Worm (Caenorhabditis elegans): ENCODE results near the gene K09G1.1.

The K09G1.1 gene

ce11 chrV:9625122-9625521 is 41.8 kb downstream of the K09G1.1 start, which contains the start of gene idpc-4:
Gene idpc-4, plus strand, starts transcription at chrV:9625422.
- TF ChIP-seq M03D4.4 (tag; optimal IDR thresholded peaks at IDR 0.05), result no peak
- TF ChIP-seq cnd-1 (tag; optimal IDR thresholded peaks at IDR 0.05), result no peak
- no peak for TF ChIP-seq drap-1 (GFP tag; optimal IDR thresholded peaks at IDR 0.05)
- no peak for TF ChIP-seq elt-3 (tag; optimal IDR thresholded peaks at IDR 0.05)
- no peak for TF ChIP-seq nhr-12 (tag; optimal IDR thresholded peaks at IDR 0.05)
- TF ChIP-seq mab-5 (tag; optimal IDR thresholded peaks at IDR 0.05), result no peak
- TF ChIP-seq nhr-28 (tag; optimal IDR thresholded peaks at IDR 0.05), result no peak
- TF ChIP-seq lin-13 (tag; optimal IDR thresholded peaks at IDR 0.05), result no peak
- no peak for TF ChIP-seq ceh-43 (GFP tag; optimal IDR thresholded peaks at IDR 0.05)
- TF ChIP-seq unc-120 (tag; optimal IDR thresholded peaks at IDR 0.05; ENCODE audit: poor library complexity, severe bottlenecking), result no peak
- TF ChIP-seq nhr-237 (tag; optimal IDR thresholded peaks at IDR 0.05), result no peak
- no peak for TF ChIP-seq nhr-76 (tag; optimal IDR thresholded peaks at IDR 0.05)
- TF ChIP-seq nhr-2 (tag; optimal IDR thresholded peaks at IDR 0.05), result no peak
- TF ChIP-seq mls-2 (tag; optimal IDR thresholded peaks at IDR 0.05), result no peak
- no peak for TF ChIP-seq mep-1 (tag; optimal IDR thresholded peaks at IDR 0.05)

- TF ChIP-seq lin-32 (GFP tag; optimal IDR thresholded peaks at IDR 0.05) (no peak), elt-3 (tag; optimal IDR thresholded peaks at IDR 0.05) (no peak), unc-39 (tag; optimal IDR thresholded peaks at IDR 0.05) (no peak), sptf-1 (tag; optimal IDR thresholded peaks at IDR 0.05) (no peak), tbx-8 (GFP tag; optimal IDR thresholded peaks at IDR 0.05) (no peak), elt-1 (tag; optimal IDR thresholded peaks at IDR 0.05; ENCODE audit: borderline replicate concordance, insufficient read depth) (no peak), ceh-43 (GFP tag; optimal IDR thresholded peaks at IDR 0.05) (no peak), hlh-1 (tag; optimal IDR thresholded peaks at IDR 0.05) (no peak), mab-5 (tag; optimal IDR thresholded peaks at IDR 0.05) (no peak), nhr-237 (tag; optimal IDR thresholded peaks at IDR 0.05) (no peak), ceh-83 (GFP tag; optimal IDR thresholded peaks at IDR 0.05) (no peak), blmp-1 (tag; optimal IDR thresholded peaks at IDR 0.05) (no peak), lsy-2 (tag; optimal IDR thresholded peaks at IDR 0.05) (no peak), bed-3 (GFP tag; optimal IDR thresholded peaks at IDR 0.05) (no peak), flh-1 (GFP tag; optimal IDR thresholded peaks at IDR 0.05) (no peak), zip-8 (tag; optimal IDR thresholded peaks at IDR 0.05) (no peak), unc-62 (GFP tag; optimal IDR thresholded peaks at IDR 0.05) (no peak)
Measured at ce11 chrV:9625604-9626446, 42.5 kb downstream of the K09G1.1 start, which contains the start of gene T06E4.7. Gene T06E4.7, plus strand, starts transcription at chrV:9626396.

DNA sequence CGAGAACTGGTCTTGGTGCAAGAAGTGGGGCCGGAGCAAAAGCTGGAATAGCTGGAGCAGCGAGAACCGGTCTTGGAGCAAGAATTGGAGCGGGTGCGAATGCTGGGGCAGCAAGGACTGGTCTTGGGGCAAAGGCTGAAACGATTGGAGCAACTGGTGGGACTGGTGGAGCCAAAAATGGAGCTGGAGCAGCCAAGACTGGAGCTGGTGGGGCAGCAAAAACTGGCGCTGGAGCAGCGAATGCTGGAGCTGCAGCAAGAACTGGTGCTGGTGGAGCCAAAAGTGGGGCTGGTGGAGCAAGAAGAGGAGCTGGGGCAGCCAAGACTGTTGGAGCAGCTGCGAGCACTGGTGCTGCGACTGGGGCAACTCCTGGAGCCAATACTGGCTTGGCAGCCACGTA is 45.3 kb downstream of the K09G1.1 start:
- TF ChIP-seq zip-8 (tag; optimal IDR thresholded peaks at IDR 0.05), result no peak
- no peak for TF ChIP-seq nhr-12 (tag; optimal IDR thresholded peaks at IDR 0.05)
- TF ChIP-seq ztf-11 (tag; optimal IDR thresholded peaks at IDR 0.05), result no peak
- no peak for TF ChIP-seq unc-39 (tag; optimal IDR thresholded peaks at IDR 0.05)
- TF ChIP-seq hlh-1 (tag; optimal IDR thresholded peaks at IDR 0.05), result no peak
- TF ChIP-seq mep-1 (tag; optimal IDR thresholded peaks at IDR 0.05), result no peak
- TF ChIP-seq flh-1 (GFP tag; optimal IDR thresholded peaks at IDR 0.05), result no peak
- TF ChIP-seq ceh-39 (tag; optimal IDR thresholded peaks at IDR 0.05), result no peak
- TF ChIP-seq lsy-2 (tag; optimal IDR thresholded peaks at IDR 0.05), result no peak
- no peak for TF ChIP-seq ham-2 (GFP tag; optimal IDR thresholded peaks at IDR 0.05)
- TF ChIP-seq nhr-28 (tag; optimal IDR thresholded peaks at IDR 0.05), result no peak
- no peak for TF ChIP-seq lin-13 (tag; optimal IDR thresholded peaks at IDR 0.05)
- no peak for TF ChIP-seq elt-1 (tag; optimal IDR thresholded peaks at IDR 0.05; ENCODE audit: borderline replicate concordance, insufficient read depth)

- no peak for TF ChIP-seq ceh-43 (GFP tag; optimal IDR thresholded peaks at IDR 0.05)
- TF ChIP-seq zip-8 (tag; optimal IDR thresholded peaks at IDR 0.05), result no peak
- TF ChIP-seq unc-62 (GFP tag; optimal IDR thresholded peaks at IDR 0.05), result no peak
- TF ChIP-seq nhr-76 (tag; optimal IDR thresholded peaks at IDR 0.05), result no peak
Measured at ce11 chrV:9629114-9629513, 45.8 kb downstream of the K09G1.1 start, which contains the start of gene idpc-3. Gene idpc-3, minus strand, starts transcription at chrV:9629214.

DNA sequence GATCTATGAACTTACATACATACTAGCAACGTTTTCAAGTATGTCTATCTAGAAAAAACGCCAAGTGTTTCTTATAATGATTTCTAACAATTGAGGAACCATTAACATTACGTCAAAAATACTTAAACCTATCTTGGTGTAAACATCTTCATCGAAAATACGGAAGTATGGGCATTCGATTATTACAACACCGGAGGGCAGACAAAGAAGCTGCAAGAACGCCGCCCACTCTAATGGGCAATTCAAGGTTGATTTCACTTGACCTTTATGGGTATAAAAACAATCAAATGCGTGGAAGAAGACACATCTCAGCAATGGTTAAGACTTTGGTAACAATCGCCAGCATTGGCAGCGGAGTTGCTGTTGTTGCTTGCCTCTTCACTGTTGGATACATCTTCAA is 46.3 kb downstream of the K09G1.1 start, which contains the start of gene col-146:
Gene col-146 (plus strand): TSS at position 301 of the 400 bp plus-strand sequence.
- no peak for TF ChIP-seq ces-1 (GFP tag; optimal IDR thresholded peaks at IDR 0.05)
- TF ChIP-seq lsy-2 (tag; optimal IDR thresholded peaks at IDR 0.05), result no peak
- no peak for TF ChIP-seq lin-13 (tag; optimal IDR thresholded peaks at IDR 0.05)
- no peak for TF ChIP-seq cnd-1 (tag; optimal IDR thresholded peaks at IDR 0.05)
- no peak for TF ChIP-seq ceh-43 (GFP tag; optimal IDR thresholded peaks at IDR 0.05)
- TF ChIP-seq unc-120 (tag; optimal IDR thresholded peaks at IDR 0.05; ENCODE audit: poor library complexity, severe bottlenecking), result no peak
- no peak for TF ChIP-seq lin-32 (GFP tag; optimal IDR thresholded peaks at IDR 0.05)
- TF ChIP-seq unc-39 (tag; optimal IDR thresholded peaks at IDR 0.05), result no peak
- no peak for TF ChIP-seq zip-8 (tag; optimal IDR thresholded peaks at IDR 0.05)
- no peak for TF ChIP-seq ceh-83 (GFP tag; optimal IDR thresholded peaks at IDR 0.05)
- TF ChIP-seq mep-1 (tag; optimal IDR thresholded peaks at IDR 0.05), result no peak
- no peak for TF ChIP-seq elt-3 (tag; optimal IDR thresholded peaks at IDR 0.05)
- TF ChIP-seq hlh-1 (tag; optimal IDR thresholded peaks at IDR 0.05), result no peak
- no peak for TF ChIP-seq pha-4 (tag; optimal IDR thresholded peaks at IDR 0.05)
- no peak for TF ChIP-seq drap-1 (GFP tag; optimal IDR thresholded peaks at IDR 0.05)
- no peak for TF ChIP-seq flh-1 (GFP tag; optimal IDR thresholded peaks at IDR 0.05)
- TF ChIP-seq bed-3 (GFP tag; optimal IDR thresholded peaks at IDR 0.05), result no peak
- TF ChIP-seq blmp-1 (tag; optimal IDR thresholded peaks at IDR 0.05), result no peak
- TF ChIP-seq ceh-39 (tag; optimal IDR thresholded peaks at IDR 0.05), result no peak
